Fruit fly (Drosophila melanogaster): Measurements from ENCODE around the gene CG33648.

Gene CG33648

dm6 chr2L:14556811-14557210, 32.7 kb downstream of the CG33648 start (continued):
- TF ChIP-seq nom (GFP tag; optimal IDR thresholded peaks at IDR 0.05) (no peak), gem (tag; optimal IDR thresholded peaks at IDR 0.05) (peak; percentile 83), bowl (GFP tag; IDR thresholded peaks at IDR 0.05) (no peak), scrt (GFP tag; optimal IDR thresholded peaks at IDR 0.05) (peak; percentile 64), crc (GFP tag; optimal IDR thresholded peaks at IDR 0.05) (peak; percentile 68), CG7987 (GFP tag; optimal IDR thresholded peaks at IDR 0.05) (peak; percentile 88), mirr (GFP tag; optimal IDR thresholded peaks at IDR 0.05) (peak; percentile 36), CG43689 (GFP tag; IDR thresholded peaks at IDR 0.05) (no peak), CG7556 (GFP tag; optimal IDR thresholded peaks at IDR 0.05) (peak; percentile 88), klu (GFP tag; IDR thresholded peaks at IDR 0.05) (no peak; the same call in 1 of the 2 replicates), dan (GFP tag; IDR thresholded peaks at IDR 0.05) (no peak), CG32767 (GFP tag; IDR thresholded peaks at IDR 0.05) (peak; percentile 49; the same call in 1 of the 2 replicates), CG7357 (GFP tag; IDR thresholded peaks at IDR 0.05) (no peak), bigmax (GFP tag; optimal IDR thresholded peaks at IDR 0.05) (peak; percentile 23), salm (tag; optimal IDR thresholded peaks at IDR 0.05) (peak; percentile 78), CG3838 (GFP tag; optimal IDR thresholded peaks at IDR 0.05) (peak; percentile 80), Sin3A (optimal IDR thresholded peaks at IDR 0.05) (no peak), D19B (GFP tag; optimal IDR thresholded peaks at IDR 0.05) (no peak), Ada2b (GFP tag; IDR thresholded peaks at IDR 0.05) (peak; percentile 46; the same call in 1 of the 2 replicates), sr (GFP tag; IDR thresholded peaks at IDR 0.05) (peak; percentile 64; the same call in 2 of the 3 replicates), Taf1 (GFP tag; IDR thresholded peaks at IDR 0.05) (no peak), Dek (tag; optimal IDR thresholded peaks at IDR 0.05) (peak; percentile 23), CG17612 (GFP tag; IDR thresholded peaks at IDR 0.05) (peak; percentile 25; the same call in 1 of the 2 replicates), CG31388 (GFP tag; optimal IDR thresholded peaks at IDR 0.05) (peak; percentile 71), her (GFP tag; optimal IDR thresholded peaks at IDR 0.05) (peak; percentile 83), CG3995 (GFP tag; optimal IDR thresholded peaks at IDR 0.05) (no peak), NC2β (GFP tag; optimal IDR thresholded peaks at IDR 0.05) (peak; percentile 92), CG17802 (tag; optimal IDR thresholded peaks at IDR 0.05) (no peak), CG17385 (GFP tag; optimal IDR thresholded peaks at IDR 0.05) (peak; percentile 74), CG30403 (GFP tag; optimal IDR thresholded peaks at IDR 0.05) (peak; percentile 28), CG18476 (GFP tag; optimal IDR thresholded peaks at IDR 0.05) (peak; percentile 88), CG1792 (GFP tag; optimal IDR thresholded peaks at IDR 0.05) (peak; percentile 92), stwl (tag; optimal IDR thresholded peaks at IDR 0.05) (peak; percentile 40), Doc3 (GFP tag; IDR thresholded peaks at IDR 0.05; ENCODE audit: partially characterized antibody) (no peak), CG7271 (tag; optimal IDR thresholded peaks at IDR 0.05) (peak; percentile 3), cas (GFP tag; IDR thresholded peaks at IDR 0.05) (no peak), Ravus (GFP tag; IDR thresholded peaks at IDR 0.05) (no peak; the same call in 1 of the 2 replicates), BtbVII (GFP tag; optimal IDR thresholded peaks at IDR 0.05) (peak; percentile 75), Hand (GFP tag; optimal IDR thresholded peaks at IDR 0.05) (no peak), tio (GFP tag; optimal IDR thresholded peaks at IDR 0.05) (peak; percentile 65), BEAF-32 (GFP tag; optimal IDR thresholded peaks at IDR 0.05) (no peak), CG13775 (GFP tag; optimal IDR thresholded peaks at IDR 0.05) (peak; percentile 69), PHDP (tag; optimal IDR thresholded peaks at IDR 0.05) (peak; percentile 74), CG13287 (GFP tag; IDR thresholded peaks at IDR 0.05; ENCODE audit: partially characterized antibody) (no peak), CG1647 (GFP tag; optimal IDR thresholded peaks at IDR 0.05) (peak; percentile 86), Fer3 (tag; optimal IDR thresholded peaks at IDR 0.05) (peak; percentile 66), CG12942 (GFP tag; optimal IDR thresholded peaks at IDR 0.05) (peak; percentile 76), CG10209 (GFP tag; optimal IDR thresholded peaks at IDR 0.05) (peak; percentile 93), run (tag; optimal IDR thresholded peaks at IDR 0.05) (peak; percentile 74), CG6689 (GFP tag; IDR thresholded peaks at IDR 0.05) (peak; percentile 56), jumu (GFP tag; optimal IDR thresholded peaks at IDR 0.05) (peak; percentile 81)

All from whole organism, embryonic.